Worm (Caenorhabditis elegans): ENCODE results near the gene rpl-6.
A peak's percentile ranks its signal among the peaks of the same experiment; 100 is the strongest.

rpl-6 gene

ce11 chrIII:7189581-7190128 is 18.6 kb upstream of the rpl-6 start, which contains the start of gene rps-21 (continued):
- TF ChIP-seq Y53G8AR.9 (GFP tag; conservative IDR thresholded peaks at IDR 0.05) (0 out of 2 replicates have a peak, but pooled peaks have one; percentile 14), lin-54 (GFP tag; optimal IDR thresholded peaks at IDR 0.05) (peak; percentile 67), F33H1.4 (GFP tag; IDR thresholded peaks at IDR 0.05) (peak; percentile 94), nhr-179 (tag; optimal IDR thresholded peaks at IDR 0.05) (no peak), attf-5 (GFP tag; optimal IDR thresholded peaks at IDR 0.05) (peak; percentile 62), gei-17 (GFP tag; optimal IDR thresholded peaks at IDR 0.05) (no peak), nfyb-1 (GFP tag; IDR thresholded peaks at IDR 0.05) (peak; percentile 30; the same call in 1 of the 2 replicates), ceh-100 (GFP tag; IDR thresholded peaks at IDR 0.05) (peak; percentile 46; the same call in 1 of the 2 replicates), madf-6 (GFP tag; IDR thresholded peaks at IDR 0.05) (peak; percentile 59), ztf-26 (tag; optimal IDR thresholded peaks at IDR 0.05) (no peak), ekl-4 (GFP tag; IDR thresholded peaks at IDR 0.05) (0 out of 2 replicates have a peak, but pooled peaks have one; percentile 23), egrh-3 (GFP tag; IDR thresholded peaks at IDR 0.05) (no peak), madf-3 (GFP tag; IDR thresholded peaks at IDR 0.05) (0 out of 2 replicates have a peak, but pooled peaks have one; percentile 16), ztf-18 (tag; optimal IDR thresholded peaks at IDR 0.05) (peak; percentile 53), egl-18 (GFP tag; IDR thresholded peaks at IDR 0.05) (no peak), attf-3 (GFP tag; conservative IDR thresholded peaks at IDR 0.05) (peak; percentile 34), F57C9.4 (tag; optimal IDR thresholded peaks at IDR 0.05) (no peak)

- TF ChIP-seq zfh-2 (GFP tag; conservative IDR thresholded peaks at IDR 0.05): no peak
- TF ChIP-seq hmg-1.2 (GFP tag; IDR thresholded peaks at IDR 0.05): peak; percentile 54; the same call in 1 of the 2 replicates
- no peak for TF ChIP-seq bed-1 (GFP tag; IDR thresholded peaks at IDR 0.05)
- no peak for TF ChIP-seq cebp-2 (GFP tag; IDR thresholded peaks at IDR 0.05)
Measured at ce11 chrIII:7192942-7193665, 15.1 kb upstream of the rpl-6 start, which contains the start of gene mec-14. TSS of gene mec-14 (minus strand) at chrIII:7192992.

ce11 chrIII:7195325-7195724 is 12.9 kb upstream of the rpl-6 start, which contains the start of gene F37C12.18:
TSS of gene F37C12.18 (minus strand) at chrIII:7195425.
- no peak for TF ChIP-seq let-607 (tag; optimal IDR thresholded peaks at IDR 0.05)
- TF ChIP-seq bed-1 (GFP tag; IDR thresholded peaks at IDR 0.05): no peak
- TF ChIP-seq rpc-1 (optimal IDR thresholded peaks at IDR 0.05): no peak
- no peak for TF ChIP-seq rpc-1 (tag; optimal IDR thresholded peaks at IDR 0.05)
- TF ChIP-seq Y67H2A.10 (GFP tag; conservative IDR thresholded peaks at IDR 0.05): no peak
- TF ChIP-seq xnd-1 (tag; optimal IDR thresholded peaks at IDR 0.05): no peak
- TF ChIP-seq rec-8 (tag; optimal IDR thresholded peaks at IDR 0.05): no peak
- no peak for TF ChIP-seq cebp-1 (GFP tag; IDR thresholded peaks at IDR 0.05)
- no peak for TF ChIP-seq cebp-1 (tag; optimal IDR thresholded peaks at IDR 0.05)
- no peak for TF ChIP-seq ceh-58 (GFP tag; IDR thresholded peaks at IDR 0.05)
- no peak for TF ChIP-seq Y79H2A.3 (GFP tag; conservative IDR thresholded peaks at IDR 0.05)
- no peak for TF ChIP-seq lag-1 (GFP tag; IDR thresholded peaks at IDR 0.05)

ce11 chrIII:7197973-7198372 is 10.3 kb upstream of the rpl-6 start, which contains the start of gene exos-9:
TSS of gene exos-9 (minus strand) at chrIII:7198073.
- TF ChIP-seq Y79H2A.3 (GFP tag; conservative IDR thresholded peaks at IDR 0.05) (no peak), snpc-4 (GFP tag; optimal IDR thresholded peaks at IDR 0.05) (no peak), snpc-4 (tag; optimal IDR thresholded peaks at IDR 0.05) (peak in 1 of 4 experiments; percentile 19), mes-4 (tag; optimal IDR thresholded peaks at IDR 0.05) (no peak), bed-1 (GFP tag; IDR thresholded peaks at IDR 0.05) (no peak), ztf-18 (tag; optimal IDR thresholded peaks at IDR 0.05) (no peak), ets-4 (GFP tag; optimal IDR thresholded peaks at IDR 0.05) (no peak), lin-54 (GFP tag; optimal IDR thresholded peaks at IDR 0.05) (peak; percentile 2)

All from whole organism, young adult.